Fruit fly (Drosophila melanogaster): ENCODE measurements around the gene CG33700.
A peak's percentile ranks its signal among the peaks of the same experiment; 100 is the strongest.

The CG33700 gene

dm6 chr3L:9491331-9491730, 34.0 kb downstream of the CG33700 start:
- TF ChIP-seq Crg-1 (GFP tag; optimal IDR thresholded peaks at IDR 0.05) (no peak), ovo (GFP tag; optimal IDR thresholded peaks at IDR 0.05) (no peak), CG12768 (GFP tag; optimal IDR thresholded peaks at IDR 0.05) (no peak), Clk (GFP tag; optimal IDR thresholded peaks at IDR 0.05) (no peak), CG1620 (GFP tag; optimal IDR thresholded peaks at IDR 0.05) (no peak), pad (GFP tag; optimal IDR thresholded peaks at IDR 0.05) (no peak), CG5204 (GFP tag; optimal IDR thresholded peaks at IDR 0.05) (no peak), toe (GFP tag; optimal IDR thresholded peaks at IDR 0.05) (no peak), CG7045 (GFP tag; optimal IDR thresholded peaks at IDR 0.05) (no peak)

DNA sequence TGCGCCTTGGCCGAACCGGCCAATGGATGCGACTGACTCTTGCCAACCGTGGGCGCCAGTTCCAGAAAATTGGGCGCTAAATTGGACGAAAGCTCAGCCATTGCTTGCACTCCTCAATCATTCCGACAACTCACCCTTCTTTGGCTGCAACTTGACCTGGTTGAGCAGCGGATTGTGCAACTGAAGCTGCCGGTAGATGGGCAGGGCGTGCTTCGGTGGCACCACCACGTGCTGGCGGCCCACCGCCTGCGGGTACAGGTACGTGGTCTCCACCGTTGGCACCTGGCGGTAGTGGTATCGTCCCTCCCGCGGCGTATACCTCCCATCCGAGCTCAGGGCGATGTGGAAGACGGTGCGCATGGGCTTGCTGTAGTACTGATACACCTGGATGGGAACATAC, 34.9 kb downstream of the CG33700 start:
- TF ChIP-seq cic (GFP tag; optimal IDR thresholded peaks at IDR 0.05) = no peak
- no peak for TF ChIP-seq CG7045 (GFP tag; optimal IDR thresholded peaks at IDR 0.05)

DNA sequence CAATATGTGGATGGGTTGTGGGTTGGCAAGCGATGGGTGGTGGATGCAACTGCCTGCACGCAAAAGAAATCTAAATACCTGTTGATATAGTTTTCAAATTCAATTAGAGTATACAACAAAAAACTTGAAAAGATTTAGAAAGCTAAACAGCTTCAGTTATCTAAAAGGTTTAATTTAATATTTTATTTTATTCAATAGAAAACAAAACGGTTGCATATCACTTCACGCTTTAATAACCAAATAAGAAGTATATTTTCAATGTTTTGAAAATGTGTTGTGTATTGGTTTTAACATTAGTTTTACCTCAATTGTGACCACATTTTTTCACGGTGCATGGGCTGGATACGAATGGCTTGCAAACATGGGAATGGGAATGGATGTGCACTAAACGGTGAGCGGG, 35.7 kb downstream of the CG33700 start:
- TF ChIP-seq Hr96 (GFP tag; optimal IDR thresholded peaks at IDR 0.05) (no peak), CG1620 (GFP tag; optimal IDR thresholded peaks at IDR 0.05) (no peak), CG33017 (tag; optimal IDR thresholded peaks at IDR 0.05) (no peak), CG7101 (tag; optimal IDR thresholded peaks at IDR 0.05) (no peak), tj (GFP tag; optimal IDR thresholded peaks at IDR 0.05) (no peak), cic (GFP tag; optimal IDR thresholded peaks at IDR 0.05) (no peak), CG12768 (GFP tag; optimal IDR thresholded peaks at IDR 0.05) (no peak), Mnt (GFP tag; optimal IDR thresholded peaks at IDR 0.05) (no peak), CG14711 (tag; optimal IDR thresholded peaks at IDR 0.05) (no peak), CG7045 (GFP tag; optimal IDR thresholded peaks at IDR 0.05) (no peak), CG5204 (GFP tag; optimal IDR thresholded peaks at IDR 0.05) (no peak), pad (GFP tag; optimal IDR thresholded peaks at IDR 0.05) (no peak)

DNA sequence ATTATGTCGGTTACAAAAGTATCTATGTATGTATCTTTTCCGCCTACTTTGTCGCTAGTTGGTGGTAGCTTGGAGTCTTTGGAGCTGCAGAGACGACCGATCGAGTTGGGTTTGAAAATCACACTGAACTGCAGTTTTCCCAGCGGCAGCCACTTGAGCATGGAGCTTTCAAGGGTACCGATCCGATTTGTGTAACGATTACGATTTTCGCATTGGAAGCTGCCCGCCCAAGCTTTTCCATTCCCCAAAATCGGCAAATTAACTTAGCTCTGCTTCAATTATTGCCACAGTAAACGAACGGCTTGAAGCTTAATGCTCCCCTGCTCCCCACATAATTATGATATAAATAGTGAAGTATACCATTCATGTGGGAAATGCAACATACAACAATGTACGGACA, 36.2 kb downstream of the CG33700 start, which contains the start of gene CG32036:
Gene CG32036 (minus strand): TSS at position 101 of the 400 bp plus-strand sequence.
- TF ChIP-seq pad (GFP tag; optimal IDR thresholded peaks at IDR 0.05) (no peak), kay (GFP tag; ENCODE audit: borderline replicate concordance) (no peak), CG5204 (GFP tag; optimal IDR thresholded peaks at IDR 0.05) (no peak), cnc (optimal IDR thresholded peaks at IDR 0.05) (no peak), bab1 (GFP tag; optimal IDR thresholded peaks at IDR 0.05) (no peak), ovo (GFP tag; optimal IDR thresholded peaks at IDR 0.05) (no peak), CG1620 (GFP tag; optimal IDR thresholded peaks at IDR 0.05) (no peak), Mnt (GFP tag; optimal IDR thresholded peaks at IDR 0.05) (no peak), CG7101 (tag; optimal IDR thresholded peaks at IDR 0.05) (no peak), CG11617 (GFP tag; optimal IDR thresholded peaks at IDR 0.05) (no peak), Hr96 (GFP tag; optimal IDR thresholded peaks at IDR 0.05) (no peak), Clk (GFP tag; optimal IDR thresholded peaks at IDR 0.05) (no peak), CG12768 (GFP tag; optimal IDR thresholded peaks at IDR 0.05) (no peak), CG14711 (tag; optimal IDR thresholded peaks at IDR 0.05) (no peak), CG7045 (GFP tag; optimal IDR thresholded peaks at IDR 0.05) (no peak), toe (GFP tag; optimal IDR thresholded peaks at IDR 0.05) (no peak), CG33017 (tag; optimal IDR thresholded peaks at IDR 0.05) (no peak), tj (GFP tag; optimal IDR thresholded peaks at IDR 0.05) (no peak), Crg-1 (GFP tag; optimal IDR thresholded peaks at IDR 0.05) (no peak), cic (GFP tag; optimal IDR thresholded peaks at IDR 0.05) (no peak)

DNA sequence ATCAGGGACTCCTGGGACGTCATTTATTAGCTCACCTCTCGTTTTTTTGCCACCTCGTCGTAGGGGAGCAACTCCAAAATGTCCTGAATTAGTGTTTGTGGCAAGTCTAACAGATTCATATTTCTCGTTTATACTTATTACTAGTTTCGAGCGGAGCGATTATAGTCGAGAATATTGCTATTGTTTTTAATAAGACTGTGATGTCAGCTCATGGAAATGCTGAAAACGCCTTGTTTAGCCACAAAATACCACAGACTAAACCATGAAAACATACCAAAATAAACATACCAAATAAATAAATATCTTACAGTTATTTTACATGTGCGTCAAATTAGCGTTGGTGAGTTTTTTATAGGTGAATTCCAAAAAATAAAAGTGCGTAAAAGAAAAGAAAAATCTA, 37.8 kb downstream of the CG33700 start, which contains the start of gene pall:
Gene pall (minus strand): TSS at position 205 of the 400 bp plus-strand sequence.
- no peak for TF ChIP-seq toe (GFP tag; optimal IDR thresholded peaks at IDR 0.05)
- TF ChIP-seq CG12768 (GFP tag; optimal IDR thresholded peaks at IDR 0.05) = no peak
- TF ChIP-seq cnc (optimal IDR thresholded peaks at IDR 0.05) = no peak
- TF ChIP-seq bab1 (GFP tag; optimal IDR thresholded peaks at IDR 0.05) = peak; percentile 56
- peak; percentile 10 for TF ChIP-seq Mnt (GFP tag; optimal IDR thresholded peaks at IDR 0.05)
- TF ChIP-seq CG14711 (tag; optimal IDR thresholded peaks at IDR 0.05) = no peak
- no peak for TF ChIP-seq kay (GFP tag; ENCODE audit: borderline replicate concordance)
- no peak for TF ChIP-seq Crg-1 (GFP tag; optimal IDR thresholded peaks at IDR 0.05)
- no peak for TF ChIP-seq CG33017 (tag; optimal IDR thresholded peaks at IDR 0.05)
- TF ChIP-seq ovo (GFP tag; optimal IDR thresholded peaks at IDR 0.05) = no peak
- TF ChIP-seq Hr96 (GFP tag; optimal IDR thresholded peaks at IDR 0.05) = no peak
- TF ChIP-seq pad (GFP tag; optimal IDR thresholded peaks at IDR 0.05) = no peak
- TF ChIP-seq CG11617 (GFP tag; optimal IDR thresholded peaks at IDR 0.05) = no peak
- TF ChIP-seq CG5204 (GFP tag; optimal IDR thresholded peaks at IDR 0.05) = no peak
- peak; percentile 12 for TF ChIP-seq CG7101 (tag; optimal IDR thresholded peaks at IDR 0.05)
- TF ChIP-seq cic (GFP tag; optimal IDR thresholded peaks at IDR 0.05) = no peak
- no peak for TF ChIP-seq CG1620 (GFP tag; optimal IDR thresholded peaks at IDR 0.05)
- TF ChIP-seq CG7045 (GFP tag; optimal IDR thresholded peaks at IDR 0.05) = no peak
- TF ChIP-seq tj (GFP tag; optimal IDR thresholded peaks at IDR 0.05) = no peak
- no peak for TF ChIP-seq Clk (GFP tag; optimal IDR thresholded peaks at IDR 0.05)

- TF ChIP-seq CG7101 (tag; optimal IDR thresholded peaks at IDR 0.05) (peak; percentile 61), cic (GFP tag; optimal IDR thresholded peaks at IDR 0.05) (peak; percentile 34), kay (GFP tag; ENCODE audit: borderline replicate concordance) (no peak), tj (GFP tag; optimal IDR thresholded peaks at IDR 0.05) (peak; percentile 70), CG5204 (GFP tag; optimal IDR thresholded peaks at IDR 0.05) (no peak), CG11617 (GFP tag; optimal IDR thresholded peaks at IDR 0.05) (peak; percentile 8), Hr96 (GFP tag; optimal IDR thresholded peaks at IDR 0.05) (no peak), cnc (optimal IDR thresholded peaks at IDR 0.05) (peak; percentile 81 to 92), bab1 (GFP tag; optimal IDR thresholded peaks at IDR 0.05) (peak; percentile 84), CG7045 (GFP tag; optimal IDR thresholded peaks at IDR 0.05) (peak; percentile 16), ovo (GFP tag; optimal IDR thresholded peaks at IDR 0.05) (peak; percentile 47), CG33017 (tag; optimal IDR thresholded peaks at IDR 0.05) (peak; percentile 26), toe (GFP tag; optimal IDR thresholded peaks at IDR 0.05) (no peak), CG1620 (GFP tag; optimal IDR thresholded peaks at IDR 0.05) (peak; percentile 56), Crg-1 (GFP tag; optimal IDR thresholded peaks at IDR 0.05) (peak; percentile 45), CG14711 (tag; optimal IDR thresholded peaks at IDR 0.05) (peak; percentile 63), Mnt (GFP tag; optimal IDR thresholded peaks at IDR 0.05) (peak; percentile 69), CG12768 (GFP tag; optimal IDR thresholded peaks at IDR 0.05) (peak; percentile 12), pad (GFP tag; optimal IDR thresholded peaks at IDR 0.05) (peak; percentile 37), Clk (GFP tag; optimal IDR thresholded peaks at IDR 0.05) (no peak)
Measured at dm6 chr3L:9476829-9477228, 48.5 kb downstream of the CG33700 start, which contains the start of the genes Uch-L5 and Jarid2. Uch-L5 (minus strand) TSS chr3L:9476965. Jarid2 (plus strand) TSS chr3L:9477038.

Measured in whole organism, adult.